Worm (Caenorhabditis elegans) whole organism, L2 larva: Measurements from ENCODE around the gene clh-5.

ENCODE experiments used
- ama-1 ChIP-seq: fragments of 150-350 bp; optimal IDR thresholded peaks from 2 replicates; lab custom pipeline; 2018; ENCODE audit warnings: inconsistent platforms
- ceh-82 ChIP-seq: fragments of 150-350 bp; optimal IDR thresholded peaks from 2 replicates; lab custom pipeline; 2014; ENCODE audit warnings: missing biosample characterization, missing genetic modification characterization
- fos-1 ChIP-seq: fragments of 150-350 bp; optimal IDR thresholded peaks from 2 replicates; lab custom pipeline; 2014; ENCODE audit warnings: missing biosample characterization, missing genetic modification characterization
- lsy-2 ChIP-seq, 2 experiments: fragments of 150-350 bp in 1 of 2; sonication (generic microtip) in 1 of 2; optimal IDR thresholded peaks; 2 replicates each; lab custom pipeline; 2014 to 2017; ENCODE audit warnings: missing biosample characterization in 2 of 2, missing genetic modification characterization in 2 of 2
- mab-5 ChIP-seq: fragments of 150-350 bp; optimal IDR thresholded peaks from 2 replicates; lab custom pipeline; 2014; ENCODE audit warnings: missing biosample characterization, missing genetic modification characterization
- nhr-11 ChIP-seq: fragments of 150-350 bp; optimal IDR thresholded peaks from 2 replicates; lab custom pipeline; 2014; ENCODE audit warnings: missing biosample characterization, missing genetic modification characterization
- skn-1 ChIP-seq: sonication (generic microtip); optimal IDR thresholded peaks from 2 replicates; lab custom pipeline; 2017; ENCODE audit warnings: missing biosample characterization, missing genetic modification characterization
- unc-39 ChIP-seq: fragments of 150-350 bp; optimal IDR thresholded peaks from 2 replicates; lab custom pipeline; 2014; ENCODE audit warnings: missing biosample characterization, missing genetic modification characterization
- unc-62 ChIP-seq: fragments of 150-350 bp; optimal IDR thresholded peaks from 2 replicates; lab custom pipeline; 2014; ENCODE audit warnings: missing biosample characterization, missing genetic modification reagents, missing genetic modification characterization

- TF ChIP-seq fos-1 (tag; lab: Kevin White, UChicago) (no peak), lsy-2 (tag; optimal IDR thresholded peaks at IDR 0.05; lab: Kevin White, UChicago) (no peak), unc-62 (GFP tag; lab: Kevin White, UChicago) (no peak), nhr-11 (tag; lab: Kevin White, UChicago) (no peak), unc-39 (no peak), ama-1 (lab: Kevin White, UChicago) (no peak), ceh-82 (tag; lab: Kevin White, UChicago) (no peak), mab-5 (tag; lab: Kevin White, UChicago) (no peak), skn-1 (tag; lab: Kevin White, UChicago) (no peak)
Observed at ce11 chrII:9132338-9132737, 33.9 kb upstream of the clh-5 start.
